Fruit fly (Drosophila melanogaster) whole organism, prepupa: ENCODE measurements around the gene CG43121.

Experiments
- Blimp-1 ChIP-seq: fragments of 200-800 bp; sonication (Bioruptor generic); optimal IDR thresholded peaks from 3 replicates; lab custom pipeline; 2017; ENCODE audit warnings: missing biosample characterization, missing genetic modification characterization, mild to moderate bottlenecking, moderate library complexity, missing genetic modification reagents
- CG10631 ChIP-seq: fragments of 200-800 bp; sonication (Bioruptor generic); optimal IDR thresholded peaks from 2 replicates; lab custom pipeline; 2016; ENCODE audit warnings: missing biosample characterization, missing genetic modification characterization
- CG10669 ChIP-seq: fragments of 200-800 bp; sonication (Bioruptor generic); optimal IDR thresholded peaks from 3 replicates; lab custom pipeline; 2018; ENCODE audit warnings: missing biosample characterization, mild to moderate bottlenecking, missing genetic modification characterization, moderate library complexity
- CG11294 ChIP-seq: fragments of 200-800 bp; sonication (Bioruptor generic); IDR thresholded peaks from 2 replicates; pipeline ENCODE4 v1.3.6; 2022; ENCODE audit warnings: missing biosample characterization, missing genetic modification characterization
- CG11762 ChIP-seq: fragments of 200-800 bp; sonication (Bioruptor generic); optimal IDR thresholded peaks from 3 replicates; lab custom pipeline; 2016; ENCODE audit warnings: missing biosample characterization, missing genetic modification characterization; ENCODE audit not compliant: insufficient read depth
- CG15336 ChIP-seq: fragments of 200-800 bp; sonication (Bioruptor generic); IDR thresholded peaks from 2 replicates; pipeline ENCODE4 v1.3.6; 2022; ENCODE audit warnings: missing biosample characterization, missing genetic modification characterization
- CG1621 ChIP-seq: fragments of 200-800 bp; sonication (Bioruptor generic); optimal IDR thresholded peaks from 3 replicates; lab custom pipeline; 2018; ENCODE audit warnings: missing biosample characterization, mild to moderate bottlenecking, missing genetic modification characterization
- CG16779 ChIP-seq: fragments of 200-800 bp; sonication (Bioruptor generic); optimal IDR thresholded peaks from 3 replicates; lab custom pipeline; 2017; ENCODE audit warnings: missing biosample characterization, mild to moderate bottlenecking, missing genetic modification characterization
- CG3032 ChIP-seq: fragments of 200-800 bp; optimal IDR thresholded peaks from 2 replicates; lab custom pipeline; 2019; ENCODE audit warnings: missing biosample characterization, mild to moderate bottlenecking, missing genetic modification characterization, moderate library complexity
- CG31627 ChIP-seq: fragments of 200-800 bp; sonication (Bioruptor generic); optimal IDR thresholded peaks from 3 replicates; lab custom pipeline; 2016; ENCODE audit warnings: missing biosample characterization, missing genetic modification characterization
- CG32006 ChIP-seq: fragments of 200-800 bp; sonication (Bioruptor generic); optimal IDR thresholded peaks from 3 replicates; lab custom pipeline; 2017; ENCODE audit warnings: missing biosample characterization, mild to moderate bottlenecking, missing genetic modification characterization
- CG34406 ChIP-seq: fragments of 200-800 bp; sonication (Bioruptor generic); optimal IDR thresholded peaks from 3 replicates; lab custom pipeline; 2016; ENCODE audit warnings: missing biosample characterization, missing genetic modification characterization
- CG3919 ChIP-seq: fragments of 200-800 bp; sonication (Bioruptor generic); optimal IDR thresholded peaks from 3 replicates; lab custom pipeline; 2016; ENCODE audit warnings: missing biosample characterization, missing genetic modification characterization
- CG4318 ChIP-seq: fragments of 200-800 bp; sonication (Bioruptor generic); optimal IDR thresholded peaks from 3 replicates; lab custom pipeline; 2017; ENCODE audit warnings: missing biosample characterization, mild to moderate bottlenecking, missing genetic modification characterization
- CG6276 ChIP-seq: fragments of 200-800 bp; sonication (Bioruptor generic); optimal IDR thresholded peaks from 2 replicates; lab custom pipeline; 2017; ENCODE audit warnings: missing biosample characterization, mild to moderate bottlenecking, missing genetic modification characterization
- CG6792 ChIP-seq: fragments of 200-800 bp; sonication (Bioruptor generic); optimal IDR thresholded peaks from 3 replicates; lab custom pipeline; 2016; ENCODE audit warnings: missing biosample characterization, missing genetic modification characterization
- CG6808 ChIP-seq: fragments of 200-800 bp; sonication (Bioruptor generic); optimal IDR thresholded peaks from 3 replicates; lab custom pipeline; 2017; ENCODE audit warnings: missing biosample characterization, missing genetic modification characterization, mild to moderate bottlenecking, moderate library complexity, missing genetic modification reagents
- CG6854 ChIP-seq: fragments of 200-800 bp; sonication (Bioruptor generic); optimal IDR thresholded peaks from 2 replicates; lab custom pipeline; 2017; ENCODE audit warnings: missing biosample characterization, mild to moderate bottlenecking, missing genetic modification characterization
- CG8632 ChIP-seq: fragments of 200-800 bp; sonication (Bioruptor generic); optimal IDR thresholded peaks from 3 replicates; lab custom pipeline; 2016; ENCODE audit warnings: missing biosample characterization, missing genetic modification characterization
- CG9139 ChIP-seq: fragments of 200-800 bp; sonication (Bioruptor generic); optimal IDR thresholded peaks from 3 replicates; lab custom pipeline; 2017; ENCODE audit warnings: missing biosample characterization, mild to moderate bottlenecking, missing genetic modification characterization
- Eip75B ChIP-seq: fragments of 200-800 bp; sonication (Bioruptor generic); optimal IDR thresholded peaks from 3 replicates; lab custom pipeline; 2016; ENCODE audit warnings: missing biosample characterization, missing genetic modification characterization
- Eip78C ChIP-seq: fragments of 200-800 bp; sonication (Bioruptor generic); peaks from one replicate; lab custom pipeline; 2016; ENCODE audit warnings: missing biosample characterization, missing genetic modification characterization
- Ets21C ChIP-seq: fragments of 200-800 bp; sonication (Bioruptor generic); optimal IDR thresholded peaks from 3 replicates; lab custom pipeline; 2016; ENCODE audit warnings: missing biosample characterization, missing genetic modification characterization
- Ets96B ChIP-seq: fragments of 200-800 bp; optimal IDR thresholded peaks from 2 replicates; lab custom pipeline; 2019; ENCODE audit warnings: missing biosample characterization, mild to moderate bottlenecking, missing genetic modification characterization, moderate library complexity
- Gug ChIP-seq: fragments of 200-800 bp; sonication (Bioruptor generic); IDR thresholded peaks from 2 replicates; pipeline ENCODE4 v1.3.6; 2022; ENCODE audit warnings: missing biosample characterization, missing genetic modification characterization
- Hr38 ChIP-seq: sonication (Bioruptor generic); optimal IDR thresholded peaks from 2 replicates; lab custom pipeline; 2016; ENCODE audit warnings: missing biosample characterization, missing genetic modification characterization
- Hr39 ChIP-seq: fragments of 200-800 bp; sonication (Bioruptor generic); optimal IDR thresholded peaks from 2 replicates; lab custom pipeline; 2016; ENCODE audit warnings: missing biosample characterization, missing genetic modification characterization
- Lpt ChIP-seq: fragments of 200-800 bp; sonication (Bioruptor generic); optimal IDR thresholded peaks from 3 replicates; lab custom pipeline; 2016; ENCODE audit warnings: missing biosample characterization, missing genetic modification characterization
- Met ChIP-seq: fragments of 200-800 bp; sonication (Bioruptor generic); optimal IDR thresholded peaks from 3 replicates; lab custom pipeline; 2016; ENCODE audit warnings: missing biosample characterization, missing genetic modification characterization
- Smox ChIP-seq: fragments of 200-800 bp; sonication (Bioruptor generic); optimal IDR thresholded peaks from 3 replicates; lab custom pipeline; 2016; ENCODE audit warnings: missing biosample characterization, missing genetic modification characterization
- Sox102F ChIP-seq: fragments of 200-800 bp; sonication (Bioruptor generic); optimal IDR thresholded peaks from 2 replicates; lab custom pipeline; 2016; ENCODE audit warnings: missing biosample characterization, mild to moderate bottlenecking, missing genetic modification characterization
- Sox15 ChIP-seq: fragments of 200-800 bp; sonication (Bioruptor generic); optimal IDR thresholded peaks from 3 replicates; lab custom pipeline; 2016; ENCODE audit warnings: missing biosample characterization, missing genetic modification characterization
- eg ChIP-seq: fragments of 200-800 bp; sonication (Bioruptor generic); IDR thresholded peaks from 3 replicates; pipeline ENCODE4 v1.3.6; 2022; ENCODE audit warnings: missing biosample characterization, missing genetic modification characterization
- esn ChIP-seq: fragments of 200-800 bp; sonication (Bioruptor generic); optimal IDR thresholded peaks from 2 replicates; lab custom pipeline; 2016; ENCODE audit warnings: missing biosample characterization, mild to moderate bottlenecking, missing genetic modification characterization, moderate library complexity
- fd59A ChIP-seq: fragments of 200-800 bp; sonication (Bioruptor generic); optimal IDR thresholded peaks from 2 replicates; lab custom pipeline; 2017; ENCODE audit warnings: missing biosample characterization, mild to moderate bottlenecking, missing genetic modification characterization, missing genetic modification reagents
- fd85E ChIP-seq: fragments of 200-800 bp; sonication (Bioruptor generic); optimal IDR thresholded peaks from 3 replicates; lab custom pipeline; 2016; ENCODE audit warnings: missing biosample characterization, missing genetic modification characterization
- fkh ChIP-seq: fragments of 200-800 bp; sonication (Bioruptor generic); optimal IDR thresholded peaks from 3 replicates; lab custom pipeline; 2017; ENCODE audit warnings: missing biosample characterization, mild to moderate bottlenecking, missing genetic modification characterization, moderate library complexity
- net ChIP-seq: fragments of 200-800 bp; sonication (Bioruptor generic); optimal IDR thresholded peaks from 3 replicates; lab custom pipeline; 2016; ENCODE audit warnings: missing biosample characterization, missing genetic modification characterization
- pdm3 ChIP-seq: fragments of 200-800 bp; sonication (Bioruptor generic); optimal IDR thresholded peaks from 3 replicates; lab custom pipeline; 2016; ENCODE audit warnings: missing biosample characterization, missing genetic modification characterization
- salr ChIP-seq, 2 experiments: fragments of 200-800 bp; sonication (Bioruptor generic); optimal IDR thresholded peaks; 3 replicates each; lab custom pipeline; 2016 to 2018; ENCODE audit warnings: missing biosample characterization in 2 of 2, missing genetic modification characterization in 2 of 2, mild to moderate bottlenecking in 1 of 2
- spab ChIP-seq: fragments of 200-800 bp; sonication (Bioruptor generic); optimal IDR thresholded peaks from 2 replicates; lab custom pipeline; 2017; ENCODE audit warnings: missing biosample characterization, mild to moderate bottlenecking, missing genetic modification characterization, missing genetic modification reagents
- ss ChIP-seq, 2 experiments: fragments of 200-800 bp; sonication (Bioruptor generic); optimal IDR thresholded peaks; 2 replicates in 1 of 2; 3 replicates in 1 of 2; lab custom pipeline; 2017 to 2018; ENCODE audit warnings: mild to moderate bottlenecking in 2 of 2, missing biosample characterization in 2 of 2, missing genetic modification characterization in 2 of 2, moderate library complexity in 1 of 2
- svp ChIP-seq: fragments of 200-800 bp; sonication (Bioruptor generic); peaks from one replicate; lab custom pipeline; 2016; ENCODE audit warnings: missing biosample characterization, missing genetic modification characterization
- topi ChIP-seq: fragments of 200-800 bp; sonication (Bioruptor generic); optimal IDR thresholded peaks from 3 replicates; lab custom pipeline; 2016; ENCODE audit warnings: missing biosample characterization, missing genetic modification characterization
- vri ChIP-seq: fragments of 200-800 bp; sonication (Bioruptor generic); optimal IDR thresholded peaks from 3 replicates; lab custom pipeline; 2016; ENCODE audit warnings: missing biosample characterization, mild to moderate bottlenecking, missing genetic modification characterization

CG43121 gene

dm6 chr3L:14648922-14649321 is 23.3 kb downstream of the CG43121 start (continued):
- TF ChIP-seq Hr39 (GFP tag; lab: Kevin White, UChicago), result no peak
- TF ChIP-seq salr (GFP tag; optimal IDR thresholded peaks at IDR 0.05; lab: Kevin White, UChicago), result no peak
- TF ChIP-seq Eip78C, result peak; percentile 67
- TF ChIP-seq CG6792 (GFP tag; lab: Kevin White, UChicago), result no peak
- no peak for TF ChIP-seq fkh (GFP tag; lab: Kevin White, UChicago)
- TF ChIP-seq vri (GFP tag; lab: Kevin White, UChicago), result no peak
- peak; percentile 3 for TF ChIP-seq fd59A
- no peak for TF ChIP-seq CG15336
- no peak for TF ChIP-seq Lpt (GFP tag; lab: Kevin White, UChicago)
- peak; percentile 14 for TF ChIP-seq Met (GFP tag; lab: Kevin White, UChicago)
- TF ChIP-seq CG3032, result no peak
- TF ChIP-seq CG6808 (GFP tag; lab: Kevin White, UChicago), result peak; percentile 8
- no peak for TF ChIP-seq CG1621 (tag; lab: Kevin White, UChicago)
- TF ChIP-seq Ets96B (tag; lab: Kevin White, UChicago), result peak; percentile 27
- peak; percentile 5 for TF ChIP-seq CG10631 (GFP tag; lab: Kevin White, UChicago)
- TF ChIP-seq pdm3 (GFP tag; lab: Kevin White, UChicago), result peak; percentile 5
- TF ChIP-seq Blimp-1 (GFP tag; lab: Kevin White, UChicago), result no peak

DNA sequence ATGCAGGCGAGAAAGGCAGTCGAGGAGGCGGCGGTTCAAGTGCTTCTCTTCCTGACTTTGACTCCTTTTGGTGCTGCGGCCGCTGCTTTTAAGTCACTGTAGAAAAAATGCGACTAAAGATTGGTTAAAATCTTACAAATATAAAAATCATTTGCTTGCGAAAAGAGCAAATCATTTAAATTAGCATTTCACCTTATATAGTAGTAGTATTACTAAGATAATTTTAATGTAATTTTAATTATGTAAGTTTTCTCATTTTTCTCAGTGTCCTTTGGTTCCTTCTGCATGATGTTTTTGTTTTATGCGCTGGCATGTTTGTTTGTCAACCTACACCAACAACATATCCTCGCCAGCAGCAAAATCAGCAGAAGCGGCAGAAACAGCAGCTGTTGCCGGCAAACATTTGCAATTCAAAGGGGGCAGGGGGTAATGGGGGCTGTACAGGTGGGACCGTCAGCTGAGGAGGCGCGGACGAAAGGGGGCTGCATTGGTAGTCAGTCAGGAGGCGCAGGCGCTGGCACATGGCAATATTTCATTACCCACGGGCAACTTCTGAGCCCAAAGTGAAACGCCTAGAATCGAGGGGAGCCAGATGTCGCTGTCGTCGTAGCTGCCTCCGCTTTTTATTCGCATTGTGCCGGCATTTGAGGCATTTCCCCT is 24.9 kb downstream of the CG43121 start:
- peak; percentile 49 for TF ChIP-seq CG8632
- TF ChIP-seq CG15336, result peak; percentile 83
- TF ChIP-seq esn, result peak; percentile 77
- TF ChIP-seq CG4318, result peak; percentile 43
- TF ChIP-seq CG11762, result peak; percentile 9
- TF ChIP-seq CG6792 (GFP tag; lab: Kevin White, UChicago), result peak; percentile 75
- TF ChIP-seq Sox15 (GFP tag; lab: Kevin White, UChicago), result peak; percentile 5
- TF ChIP-seq fkh (GFP tag; lab: Kevin White, UChicago), result no peak
- peak; percentile 62 for TF ChIP-seq CG6808 (GFP tag; lab: Kevin White, UChicago)
- TF ChIP-seq Hr38 (GFP tag; lab: Kevin White, UChicago), result no peak
- peak; percentile 94 for TF ChIP-seq Eip78C
- peak; percentile 65 for TF ChIP-seq CG32006 (GFP tag; lab: Kevin White, UChicago)
- TF ChIP-seq spab (GFP tag; lab: Kevin White, UChicago), result peak; percentile 42
- peak; percentile 53 for TF ChIP-seq Eip75B (GFP tag; lab: Kevin White, UChicago)
- peak; percentile 67 for TF ChIP-seq Smox (GFP tag; lab: Kevin White, UChicago)
- no peak for TF ChIP-seq fd85E (GFP tag; lab: Kevin White, UChicago)
- TF ChIP-seq CG1621 (tag; lab: Kevin White, UChicago), result peak; percentile 57
- TF ChIP-seq CG10631 (GFP tag; lab: Kevin White, UChicago), result peak; percentile 83
- TF ChIP-seq CG16779 (tag; lab: Kevin White, UChicago), result peak; percentile 43
- TF ChIP-seq CG31627 (GFP tag; lab: Kevin White, UChicago), result peak; percentile 37
- peak; percentile 71 for TF ChIP-seq Met (GFP tag; lab: Kevin White, UChicago)
- TF ChIP-seq salr (GFP tag; optimal IDR thresholded peaks at IDR 0.05; lab: Kevin White, UChicago), result peak in 1 of 2 experiments; percentile 59
- peak; percentile 23 for TF ChIP-seq Ets21C (GFP tag; lab: Kevin White, UChicago)
- peak; percentile 23 for TF ChIP-seq CG6276 (GFP tag; lab: Kevin White, UChicago)
- TF ChIP-seq Lpt (GFP tag; lab: Kevin White, UChicago), result peak; percentile 57
- TF ChIP-seq Gug (GFP tag; lab: Robert Waterston, UW), result peak; percentile 64
- TF ChIP-seq CG11294, result no peak
- no peak for TF ChIP-seq CG6854
- peak; percentile 49 for TF ChIP-seq pdm3 (GFP tag; lab: Kevin White, UChicago)
- peak; percentile 57 for TF ChIP-seq CG34406 (GFP tag; lab: Kevin White, UChicago)
- TF ChIP-seq topi (GFP tag; lab: Kevin White, UChicago), result peak; percentile 71
- TF ChIP-seq CG3032, result peak; percentile 90
- peak; percentile 84 for TF ChIP-seq svp (GFP tag; lab: Kevin White, UChicago)
- TF ChIP-seq net, result peak; percentile 60
- TF ChIP-seq eg (GFP tag; lab: Robert Waterston, UW), result peak; percentile 57; the same call in 2 of the 3 replicates
- peak; percentile 86 for TF ChIP-seq Ets96B (tag; lab: Kevin White, UChicago)
- peak; percentile 41 for TF ChIP-seq CG9139 (GFP tag; lab: Kevin White, UChicago)
- TF ChIP-seq Sox102F (GFP tag; lab: Kevin White, UChicago), result peak; percentile 59
- TF ChIP-seq Hr39 (GFP tag; lab: Kevin White, UChicago), result peak; percentile 38
- TF ChIP-seq ss (GFP tag; optimal IDR thresholded peaks at IDR 0.05; lab: Kevin White, UChicago), result peak; percentile 77
- peak; percentile 47 for TF ChIP-seq Blimp-1 (GFP tag; lab: Kevin White, UChicago)
- peak; percentile 76 for TF ChIP-seq CG10669
- peak; percentile 64 for TF ChIP-seq vri (GFP tag; lab: Kevin White, UChicago)
- TF ChIP-seq CG3919 (GFP tag; lab: Kevin White, UChicago), result peak; percentile 73
